Worm (Caenorhabditis elegans) whole organism, young adult: ENCODE measurements around the gene K09B11.5.

Experiments used
- dox-1 ChIP-seq: fragments of 200-800 bp; sonication (Bioruptor generic); IDR thresholded peaks from 2 replicates; pipeline ENCODE4 v1.3.6; 2022; ENCODE audit warnings: missing genetic modification reagents, missing genetic modification characterization, missing compliant biosample characterization
- egl-44 ChIP-seq: fragments of 200-800 bp; sonication (Bioruptor generic); IDR thresholded peaks from 2 replicates; pipeline ENCODE4 v1.3.6; 2022; ENCODE audit warnings: missing genetic modification reagents, missing genetic modification characterization, missing compliant biosample characterization
- lag-1 ChIP-seq: fragments of 200-800 bp; sonication (Bioruptor generic); IDR thresholded peaks from 2 replicates; pipeline ENCODE4 v1.3.6; 2022; ENCODE audit warnings: missing genetic modification reagents, missing genetic modification characterization, missing compliant biosample characterization
- madf-3 ChIP-seq: fragments of 200-800 bp; sonication (Bioruptor generic); IDR thresholded peaks from 2 replicates; pipeline ENCODE4 v1.3.6; 2022; ENCODE audit warnings: missing genetic modification reagents, missing genetic modification characterization, missing compliant biosample characterization
- unc-62 ChIP-seq: fragments of 150-350 bp; optimal IDR thresholded peaks from 2 replicates; lab custom pipeline; 2014; ENCODE audit warnings: missing biosample characterization, missing genetic modification reagents, missing genetic modification characterization
- ztf-22 ChIP-seq: fragments of 200-800 bp; sonication (Bioruptor generic); optimal IDR thresholded peaks from 2 replicates; lab custom pipeline; 2018; ENCODE audit warnings: mild to moderate bottlenecking, missing genetic modification characterization, moderate library complexity, missing compliant biosample characterization

DNA sequence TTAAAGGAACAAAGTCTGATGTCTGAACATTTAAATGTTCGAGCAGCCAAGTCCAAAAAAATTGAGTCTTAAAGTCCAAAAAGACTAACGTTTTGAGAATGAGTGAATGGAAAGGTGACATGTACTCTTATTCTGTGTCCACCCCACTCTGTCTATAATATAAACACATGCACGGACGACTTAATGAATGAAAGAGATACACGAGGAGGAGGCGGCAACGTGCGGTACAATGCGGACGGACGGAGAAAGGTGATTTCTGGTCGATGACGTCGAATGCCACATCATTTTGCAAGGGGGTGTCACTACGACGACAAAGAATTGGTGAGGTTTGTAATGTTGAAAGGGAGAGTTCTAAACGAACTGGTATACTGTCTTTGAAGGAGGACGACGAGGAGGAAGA, 39.1 kb downstream of the K09B11.5 start:
- TF ChIP-seq egl-44 (GFP tag; lab: Robert Waterston, UW) (no peak), unc-62 (GFP tag; lab: Kevin White, UChicago) (no peak), lag-1 (no peak), madf-3 (GFP tag; lab: Robert Waterston, UW) (no peak), ztf-22 (GFP tag; lab: Kevin White, UChicago) (no peak), dox-1 (GFP tag; lab: Robert Waterston, UW) (no peak)
